Worm (Caenorhabditis elegans): ENCODE measurements around the gene bris-1.

Gene bris-1

DNA sequence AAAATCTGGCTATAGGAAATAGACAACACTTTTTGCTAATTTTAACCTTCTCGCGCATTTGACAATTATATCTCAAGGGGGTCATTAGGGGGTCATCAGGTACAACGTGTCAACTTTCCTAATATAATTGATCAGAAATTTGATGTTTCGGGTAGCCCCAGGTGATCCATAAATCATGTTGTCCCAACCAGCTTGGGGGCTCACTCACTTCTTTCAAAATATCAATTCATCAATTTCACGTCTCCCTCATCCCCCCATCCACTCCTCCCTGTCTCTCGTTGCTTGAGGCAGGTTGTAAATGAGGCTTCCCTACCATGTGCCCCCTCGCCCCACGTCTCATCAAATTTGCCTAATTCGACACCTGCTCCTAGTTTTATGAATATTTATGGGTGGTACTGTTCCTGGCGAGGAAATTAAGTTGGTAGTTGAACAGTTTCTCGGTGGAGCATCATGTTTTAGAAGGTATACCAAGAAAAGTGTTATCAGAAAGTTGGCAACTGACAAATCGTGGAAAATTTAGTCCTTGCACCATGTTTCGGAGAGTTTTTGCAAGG lies 38.9 kb upstream of the bris-1 start:
- TF ChIP-seq ZK546.5 (tag; optimal IDR thresholded peaks at IDR 0.05) (no peak), lin-39 (tag; optimal IDR thresholded peaks at IDR 0.05) (peak; percentile 7)

- TF ChIP-seq nhr-23 (tag; optimal IDR thresholded peaks at IDR 0.05) (no peak), lin-15B (tag; optimal IDR thresholded peaks at IDR 0.05) (no peak), ceh-16 (tag; optimal IDR thresholded peaks at IDR 0.05) (no peak), jun-1 (tag; optimal IDR thresholded peaks at IDR 0.05) (no peak), nfya-1 (tag; optimal IDR thresholded peaks at IDR 0.05; ENCODE audit: insufficient read depth) (peak; percentile 65), R02D3.7 (tag; optimal IDR thresholded peaks at IDR 0.05) (no peak), nhr-76 (tag; optimal IDR thresholded peaks at IDR 0.05) (no peak), pha-4 (tag; optimal IDR thresholded peaks at IDR 0.05) (no peak), ceh-82 (tag; optimal IDR thresholded peaks at IDR 0.05) (no peak), ztf-4 (tag; optimal IDR thresholded peaks at IDR 0.05) (no peak), unc-62 (GFP tag; optimal IDR thresholded peaks at IDR 0.05) (no peak), lsy-12 (tag; optimal IDR thresholded peaks at IDR 0.05) (no peak), lin-39 (tag; optimal IDR thresholded peaks at IDR 0.05) (peak; percentile 21), fkh-2 (tag; optimal IDR thresholded peaks at IDR 0.05) (no peak), ztf-11 (tag; optimal IDR thresholded peaks at IDR 0.05) (no peak), elt-3 (tag; optimal IDR thresholded peaks at IDR 0.05) (no peak), nhr-237 (tag; optimal IDR thresholded peaks at IDR 0.05) (no peak), mdl-1 (tag; optimal IDR thresholded peaks at IDR 0.05) (no peak)
These were observed 37.1 kb upstream of the bris-1 start for ce11 chrIV:3856190-3856589.

DNA sequence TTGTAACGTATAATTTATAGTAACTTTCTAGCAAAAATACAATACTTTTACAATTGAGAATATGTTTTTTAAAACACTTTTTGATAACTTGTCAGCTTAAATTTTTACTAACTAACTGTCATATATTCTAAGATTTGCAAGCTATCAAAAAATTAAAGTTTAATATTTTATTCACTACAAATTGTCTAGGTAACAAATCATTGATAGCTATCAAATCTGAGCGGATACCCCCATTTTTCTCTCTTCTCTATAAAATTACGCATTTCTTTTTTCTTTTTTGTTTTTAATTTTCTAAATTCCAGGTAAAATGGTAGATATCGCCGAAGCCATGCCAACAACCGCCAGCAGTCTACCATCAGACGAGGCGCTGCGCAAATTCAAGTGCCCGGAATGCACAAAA lies 36.4 kb upstream of the bris-1 start, which contains the start of gene zag-1:
Gene zag-1, plus strand, starts transcription at position 301 of the 400 bp plus-strand sequence.
- TF ChIP-seq ztf-4 (tag; optimal IDR thresholded peaks at IDR 0.05) (no peak), nhr-67 (tag; optimal IDR thresholded peaks at IDR 0.05) (no peak), lin-15B (tag; optimal IDR thresholded peaks at IDR 0.05) (no peak), mml-1 (tag; optimal IDR thresholded peaks at IDR 0.05) (no peak), elt-3 (tag; optimal IDR thresholded peaks at IDR 0.05) (no peak), unc-39 (tag; optimal IDR thresholded peaks at IDR 0.05) (no peak), ceh-9 (tag; optimal IDR thresholded peaks at IDR 0.05) (no peak), ceh-28 (tag; optimal IDR thresholded peaks at IDR 0.05) (no peak), nfya-1 (tag; optimal IDR thresholded peaks at IDR 0.05; ENCODE audit: insufficient read depth) (no peak), nhr-25 (tag; optimal IDR thresholded peaks at IDR 0.05) (no peak), nhr-77 (tag; optimal IDR thresholded peaks at IDR 0.05) (no peak)

- TF ChIP-seq tbx-2 (tag; optimal IDR thresholded peaks at IDR 0.05) (no peak), nfya-1 (tag; optimal IDR thresholded peaks at IDR 0.05; ENCODE audit: insufficient read depth) (peak; percentile 9), zag-1 (tag; optimal IDR thresholded peaks at IDR 0.05) (no peak), jun-1 (tag; optimal IDR thresholded peaks at IDR 0.05) (no peak), nhr-28 (tag; optimal IDR thresholded peaks at IDR 0.05) (no peak)
These were observed 35.5 kb upstream of the bris-1 start for ce11 chrIV:3854606-3855005.

ce11 chrIV:3853557-3853956 lies 34.4 kb upstream of the bris-1 start:
- no peak for TF ChIP-seq nhr-12 (tag; optimal IDR thresholded peaks at IDR 0.05)

DNA sequence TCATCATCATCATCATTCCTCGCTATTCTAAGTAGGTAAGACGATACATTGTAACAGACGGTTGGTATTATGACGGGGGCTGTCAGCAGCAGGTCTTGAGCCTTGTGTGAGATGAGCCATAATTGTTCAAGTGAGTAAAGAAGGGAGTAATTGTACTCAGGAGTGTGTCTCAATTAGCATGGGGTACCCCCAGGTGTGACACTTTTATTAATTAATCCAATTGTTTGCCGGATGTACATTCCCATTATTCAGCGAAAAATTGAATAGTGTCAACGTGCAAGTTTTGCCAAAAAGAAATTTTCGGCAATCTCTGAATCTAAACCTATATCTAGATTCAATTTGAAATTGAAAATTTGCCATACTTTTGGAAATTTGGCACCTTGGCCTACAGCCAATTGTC lies 29.9 kb upstream of the bris-1 start:
- no peak for TF ChIP-seq nhr-43 (tag; optimal IDR thresholded peaks at IDR 0.05; ENCODE audit: poor library complexity, severe bottlenecking)

DNA sequence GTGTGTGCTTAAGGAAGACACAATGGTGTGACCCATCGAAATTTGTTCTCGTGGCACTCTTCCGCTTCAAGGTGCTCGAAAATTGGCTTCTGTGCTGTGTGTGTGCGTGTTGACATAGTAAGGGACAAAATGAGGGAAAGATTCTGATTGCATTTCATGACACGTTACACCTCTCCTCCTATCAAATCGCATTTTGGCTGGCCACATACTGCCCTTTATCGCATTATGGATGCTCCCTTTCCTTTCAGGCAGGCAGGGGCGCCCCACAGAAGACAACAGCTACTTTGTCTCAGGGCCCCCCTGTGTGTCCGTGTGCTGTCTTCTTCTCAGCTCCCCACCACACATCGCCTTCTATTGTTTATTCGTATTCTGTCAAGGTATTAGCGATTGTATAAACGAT lies 28.4 kb upstream of the bris-1 start:
- TF ChIP-seq egl-5 (tag; optimal IDR thresholded peaks at IDR 0.05) (no peak), unc-39 (tag; optimal IDR thresholded peaks at IDR 0.05) (no peak), tbx-2 (tag; optimal IDR thresholded peaks at IDR 0.05) (no peak), elt-2 (tag; optimal IDR thresholded peaks at IDR 0.05) (no peak), jun-1 (tag; optimal IDR thresholded peaks at IDR 0.05) (no peak), pqm-1 (tag; optimal IDR thresholded peaks at IDR 0.05) (no peak), snpc-4 (tag; optimal IDR thresholded peaks at IDR 0.05) (no peak), mdl-1 (tag; optimal IDR thresholded peaks at IDR 0.05) (no peak), fkh-10 (GFP tag; optimal IDR thresholded peaks at IDR 0.05) (peak; percentile 27)
